Fruit fly (Drosophila melanogaster) whole organism, embryonic: ENCODE results near the gene CG14431.

ENCODE experiments used
- Atf6 ChIP-seq: fragments of 200-800 bp; sonication (Bioruptor generic); IDR thresholded peaks from 2 replicates; pipeline ENCODE4 v1.3.6; 2022; ENCODE audit warnings: missing biosample characterization, missing genetic modification characterization
- B-H2 ChIP-seq: fragments of 200-800 bp; sonication (Bioruptor generic); optimal IDR thresholded peaks from 2 replicates; lab custom pipeline; 2018; ENCODE audit warnings: missing biosample characterization, mild to moderate bottlenecking, missing genetic modification characterization
- Bdp1 ChIP-seq: fragments of 200-800 bp; sonication (Bioruptor generic); optimal IDR thresholded peaks from 3 replicates; lab custom pipeline; 2016; ENCODE audit warnings: missing biosample characterization, missing genetic modification characterization
- CG10366 ChIP-seq: fragments of 200-800 bp; sonication (Bioruptor generic); IDR thresholded peaks from 2 replicates; pipeline ENCODE4 v1.3.6; 2022; ENCODE audit warnings: missing biosample characterization, missing genetic modification characterization
- CG11085 ChIP-seq: fragments of 200-800 bp; sonication (Bioruptor generic); IDR thresholded peaks from 2 replicates; pipeline ENCODE4 v1.3.6; 2022; ENCODE audit warnings: missing biosample characterization, missing genetic modification characterization
- CG11695 ChIP-seq: fragments of 200-800 bp; sonication (Bioruptor generic); IDR thresholded peaks from 3 replicates; pipeline ENCODE4 v1.3.6; 2022; ENCODE audit warnings: missing biosample characterization, missing genetic modification characterization
- CG13123 ChIP-seq: fragments of 200-800 bp; sonication (Bioruptor generic); optimal IDR thresholded peaks from 2 replicates; lab custom pipeline; 2016; ENCODE audit warnings: missing biosample characterization, missing genetic modification characterization
- CG17186 ChIP-seq: fragments of 200-800 bp; sonication (Bioruptor generic); optimal IDR thresholded peaks from 3 replicates; lab custom pipeline; 2017; ENCODE audit warnings: missing biosample characterization, missing genetic modification reagents, missing genetic modification characterization
- CG17359 ChIP-seq: fragments of 200-800 bp; sonication (Bioruptor generic); optimal IDR thresholded peaks from 3 replicates; lab custom pipeline; 2018; ENCODE audit warnings: missing biosample characterization, mild to moderate bottlenecking, missing genetic modification characterization, moderate library complexity
- CG17612 ChIP-seq: fragments of 200-800 bp; sonication (Bioruptor generic); IDR thresholded peaks from 2 replicates; pipeline ENCODE4 v1.3.6; 2022; ENCODE audit warnings: missing biosample characterization, missing genetic modification characterization
- CG1832 ChIP-seq: fragments of 200-800 bp; sonication (Bioruptor generic); optimal IDR thresholded peaks from 2 replicates; lab custom pipeline; 2017; ENCODE audit warnings: missing biosample characterization, mild to moderate bottlenecking, missing genetic modification characterization, inconsistent platforms
- CG2712 ChIP-seq: fragments of 200-800 bp; optimal IDR thresholded peaks from 3 replicates; lab custom pipeline; 2019; ENCODE audit warnings: missing biosample characterization, mild to moderate bottlenecking, missing genetic modification characterization, moderate library complexity
- CG34224 ChIP-seq: fragments of 200-800 bp; sonication (Bioruptor generic); IDR thresholded peaks from 3 replicates; pipeline ENCODE4 v1.3.6; 2022; ENCODE audit warnings: missing biosample characterization, missing genetic modification characterization; ENCODE audit not compliant: partially characterized antibody
- CG42726 ChIP-seq: fragments of 200-800 bp; sonication (Bioruptor generic); IDR thresholded peaks from 2 replicates; pipeline ENCODE4 v1.3.6; 2022; ENCODE audit warnings: missing biosample characterization, missing genetic modification characterization; ENCODE audit not compliant: partially characterized antibody
- CG4617 ChIP-seq: fragments of 200-800 bp; sonication (Bioruptor generic); optimal IDR thresholded peaks from 3 replicates; lab custom pipeline; 2016; ENCODE audit warnings: missing biosample characterization, missing genetic modification characterization, borderline replicate concordance
- CG4707 ChIP-seq: fragments of 200-800 bp; sonication (Bioruptor generic); optimal IDR thresholded peaks from 2 replicates; lab custom pipeline; 2018; ENCODE audit warnings: missing biosample characterization, mild to moderate bottlenecking, missing genetic modification characterization, moderate library complexity
- CG4854 ChIP-seq: fragments of 200-800 bp; sonication (Bioruptor generic); optimal IDR thresholded peaks from 2 replicates; lab custom pipeline; 2016; ENCODE audit warnings: missing biosample characterization, missing genetic modification characterization, inconsistent platforms
- CG6175 ChIP-seq: fragments of 200-800 bp; sonication (Bioruptor generic); IDR thresholded peaks from 3 replicates; pipeline ENCODE4 v1.3.6; 2022; ENCODE audit warnings: missing biosample characterization, missing genetic modification characterization
- CG8765 ChIP-seq: fragments of 200-800 bp; sonication (Bioruptor generic); IDR thresholded peaks from 2 replicates; pipeline ENCODE4 v1.3.6; 2022; ENCODE audit warnings: missing biosample characterization, missing genetic modification characterization
- CTCF ChIP-seq: fragments of 200-800 bp; sonication (Bioruptor generic); optimal IDR thresholded peaks from 2 replicates; lab custom pipeline; 2017; ENCODE audit warnings: missing biosample characterization, mild to moderate bottlenecking, missing genetic modification characterization, moderate library complexity
- Dad ChIP-seq: fragments of 200-800 bp; sonication (Bioruptor generic); optimal IDR thresholded peaks from 3 replicates; lab custom pipeline; 2016; ENCODE audit warnings: missing biosample characterization, missing genetic modification characterization
- Doc2 ChIP-seq: fragments of 200-800 bp; sonication (Bioruptor generic); IDR thresholded peaks from 2 replicates; pipeline ENCODE4 v1.3.6; 2022; ENCODE audit warnings: missing biosample characterization, missing genetic modification characterization
- Elba2 ChIP-seq: fragments of 200-800 bp; sonication (Bioruptor generic); optimal IDR thresholded peaks from 3 replicates; lab custom pipeline; 2016; ENCODE audit warnings: missing biosample characterization, missing genetic modification characterization
- Ets97D ChIP-seq: fragments of 200-800 bp; sonication (Bioruptor generic); optimal IDR thresholded peaks from 3 replicates; lab custom pipeline; 2016; ENCODE audit warnings: missing biosample characterization, missing genetic modification characterization
- Fer1 ChIP-seq: fragments of 200-800 bp; sonication (Bioruptor generic); optimal IDR thresholded peaks from 2 replicates; lab custom pipeline; 2017; ENCODE audit warnings: missing biosample characterization, mild to moderate bottlenecking, missing genetic modification characterization
- Gsc ChIP-seq: fragments of 200-800 bp; sonication (Bioruptor generic); IDR thresholded peaks from 2 replicates; pipeline ENCODE4 v1.3.6; 2022; ENCODE audit warnings: missing biosample characterization, missing genetic modification characterization
- HLH4C ChIP-seq: fragments of 200-800 bp; sonication (Bioruptor generic); IDR thresholded peaks from 3 replicates; pipeline ENCODE4 v1.3.6; 2022; ENCODE audit warnings: missing biosample characterization, missing genetic modification characterization; ENCODE audit not compliant: partially characterized antibody
- Hr3 ChIP-seq: fragments of 200-800 bp; sonication (Bioruptor generic); optimal IDR thresholded peaks from 3 replicates; lab custom pipeline; 2016; ENCODE audit warnings: missing biosample characterization, missing genetic modification characterization
- Hr78 ChIP-seq, 2 experiments: fragments of 200-800 bp in 1 of 2; fragments of >200 bp in 1 of 2; sonication (Bioruptor generic) in 1 of 2; optimal IDR thresholded peaks; 2 replicates each; lab custom pipeline; 2017 to 2019; ENCODE audit warnings: missing biosample characterization in 2 of 2, missing genetic modification characterization in 2 of 2, mild to moderate bottlenecking in 1 of 2, moderate library complexity in 1 of 2
- Myb ChIP-seq: fragments of 200-800 bp; sonication (Bioruptor generic); optimal IDR thresholded peaks from 2 replicates; lab custom pipeline; 2016; ENCODE audit warnings: missing biosample characterization, missing genetic modification characterization
- NK7.1 ChIP-seq: fragments of 200-800 bp; sonication (Bioruptor generic); optimal IDR thresholded peaks from 3 replicates; lab custom pipeline; 2016; ENCODE audit warnings: missing biosample characterization, missing genetic modification characterization
- Sry-δ ChIP-seq: fragments of 200-800 bp; sonication (Bioruptor generic); optimal IDR thresholded peaks from 2 replicates; lab custom pipeline; 2016; ENCODE audit warnings: missing biosample characterization, missing genetic modification characterization
- ara ChIP-seq: fragments of 200-800 bp; sonication (Bioruptor generic); IDR thresholded peaks from 2 replicates; pipeline ENCODE4 v1.3.6; 2022; ENCODE audit warnings: missing biosample characterization, missing genetic modification characterization
- cas ChIP-seq: fragments of 200-800 bp; sonication (Bioruptor generic); IDR thresholded peaks from 2 replicates; pipeline ENCODE4 v1.3.6; 2022; ENCODE audit warnings: missing biosample characterization, missing genetic modification characterization
- crc ChIP-seq: fragments of 200-800 bp; sonication (Bioruptor generic); optimal IDR thresholded peaks from 2 replicates; lab custom pipeline; 2016; ENCODE audit warnings: missing biosample characterization, missing genetic modification characterization
- da ChIP-seq: fragments of 200-800 bp; sonication (Bioruptor generic); optimal IDR thresholded peaks from 2 replicates; lab custom pipeline; 2016; ENCODE audit warnings: missing biosample characterization, missing genetic modification characterization
- dm ChIP-seq: fragments of 200-800 bp; sonication (Bioruptor generic); optimal IDR thresholded peaks from 3 replicates; lab custom pipeline; 2016; ENCODE audit warnings: missing biosample characterization, missing genetic modification characterization
- dpn ChIP-seq, 2 experiments: fragments of 200-800 bp; sonication (Bioruptor generic); optimal IDR thresholded peaks; 3 replicates each; lab custom pipeline; 2016; ENCODE audit warnings: missing biosample characterization in 2 of 2, missing genetic modification characterization in 2 of 2
- fd102C ChIP-seq: fragments of 200-800 bp; sonication (Bioruptor generic); optimal IDR thresholded peaks from 2 replicates; lab custom pipeline; 2018; ENCODE audit warnings: missing biosample characterization, mild to moderate bottlenecking, missing genetic modification characterization, moderate library complexity
- fd64A ChIP-seq: fragments of 200-800 bp; sonication (Bioruptor generic); optimal IDR thresholded peaks from 3 replicates; lab custom pipeline; 2018; ENCODE audit warnings: missing biosample characterization, mild to moderate bottlenecking, missing genetic modification characterization
- h ChIP-seq: fragments of >200 bp; optimal IDR thresholded peaks from 2 replicates; lab custom pipeline; 2017
- insv ChIP-seq, 2 experiments: fragments of 200-800 bp; sonication (Bioruptor generic); optimal IDR thresholded peaks; 3 replicates each; lab custom pipeline; 2016 to 2018; ENCODE audit warnings: missing biosample characterization in 2 of 2, missing genetic modification characterization in 2 of 2
- jigr1 ChIP-seq: fragments of 200-800 bp; sonication (Bioruptor generic); IDR thresholded peaks from 3 replicates; pipeline ENCODE4 v1.3.6; 2022; ENCODE audit warnings: missing biosample characterization, missing genetic modification characterization
- ken ChIP-seq: fragments of 200-800 bp; sonication (Bioruptor generic); IDR thresholded peaks from 3 replicates; pipeline ENCODE4 v1.3.6; 2022; ENCODE audit warnings: missing biosample characterization, missing genetic modification characterization
- lilli ChIP-seq: fragments of 200-800 bp; sonication (Bioruptor generic); optimal IDR thresholded peaks from 3 replicates; lab custom pipeline; 2016; ENCODE audit warnings: missing biosample characterization, missing genetic modification characterization
- mld ChIP-seq: fragments of 200-800 bp; sonication (Bioruptor generic); IDR thresholded peaks from 3 replicates; pipeline ENCODE4 v1.3.6; 2022; ENCODE audit warnings: missing biosample characterization, missing genetic modification characterization; ENCODE audit not compliant: partially characterized antibody
- org-1 ChIP-seq: fragments of 200-800 bp; sonication (Bioruptor generic); optimal IDR thresholded peaks from 2 replicates; lab custom pipeline; 2017; ENCODE audit warnings: missing biosample characterization, missing genetic modification characterization
- sd ChIP-seq: fragments of 200-800 bp; sonication (Bioruptor generic); optimal IDR thresholded peaks from 3 replicates; lab custom pipeline; 2018; ENCODE audit warnings: missing biosample characterization, mild to moderate bottlenecking, missing genetic modification characterization, moderate library complexity
- sob ChIP-seq: fragments of 200-800 bp; sonication (Bioruptor generic); IDR thresholded peaks from 2 replicates; pipeline ENCODE4 v1.3.6; 2022; ENCODE audit warnings: missing biosample characterization, missing genetic modification characterization
- tap ChIP-seq: fragments of 200-800 bp; optimal IDR thresholded peaks from 3 replicates; lab custom pipeline; 2019; ENCODE audit warnings: missing biosample characterization, mild to moderate bottlenecking, missing genetic modification characterization, moderate library complexity
- trem ChIP-seq: fragments of 200-800 bp; optimal IDR thresholded peaks from 3 replicates; lab custom pipeline; 2019; ENCODE audit warnings: missing biosample characterization, mild to moderate bottlenecking, missing genetic modification characterization, moderate library complexity

The CG14431 gene

dm6 chrX:6859756-6860412 is 48.2 kb upstream of the CG14431 start (continued):
- TF ChIP-seq insv (GFP tag; optimal IDR thresholded peaks at IDR 0.05; lab: Kevin White, UChicago) = no peak
- TF ChIP-seq mld (GFP tag; lab: Robert Waterston, UW) = no peak
- peak; percentile 74 for TF ChIP-seq org-1
- TF ChIP-seq CG2712 (tag; lab: Kevin White, UChicago) = peak; percentile 86
- TF ChIP-seq CG11085 = peak; percentile 67; the same call in 1 of the 2 replicates
- TF ChIP-seq ken (GFP tag; lab: Robert Waterston, UW) = no peak
- peak; percentile 71 for TF ChIP-seq CG11695 (GFP tag; lab: Robert Waterston, UW)
- peak; percentile 71; the same call in 2 of the 3 replicates for TF ChIP-seq jigr1
- peak; percentile 27 for TF ChIP-seq sd (tag; lab: Kevin White, UChicago)
- TF ChIP-seq lilli (GFP tag; lab: Kevin White, UChicago) = peak; percentile 90
- no peak for TF ChIP-seq CG34224 (GFP tag; lab: Robert Waterston, UW)
- no peak for TF ChIP-seq fd102C (GFP tag; lab: Kevin White, UChicago)
- no peak for TF ChIP-seq Elba2 (GFP tag; lab: Kevin White, UChicago)
- TF ChIP-seq Sry-δ = peak; percentile 39
- TF ChIP-seq tap (tag; lab: Kevin White, UChicago) = peak; percentile 23
- no peak for TF ChIP-seq HLH4C
- no peak for TF ChIP-seq Bdp1
- TF ChIP-seq Hr3 (GFP tag; lab: Kevin White, UChicago) = peak; percentile 19
- no peak for TF ChIP-seq CG1832 (GFP tag; lab: Kevin White, UChicago)
- 0 out of 2 replicates have a peak, but pooled peaks have one; percentile 41 for TF ChIP-seq cas
- no peak for TF ChIP-seq B-H2 (GFP tag; lab: Kevin White, UChicago)
- TF ChIP-seq dpn (GFP tag; optimal IDR thresholded peaks at IDR 0.05; lab: Kevin White, UChicago) = peak; percentile 23 to 87
- TF ChIP-seq CG8765 (GFP tag; lab: Robert Waterston, UW) = peak; percentile 36; the same call in 1 of the 2 replicates
- peak; percentile 10; the same call in 1 of the 2 replicates for TF ChIP-seq Atf6
- TF ChIP-seq CG4854 (GFP tag; lab: Kevin White, UChicago) = peak; percentile 61
- TF ChIP-seq h (lab: Kevin White, UChicago) = no peak
- no peak for TF ChIP-seq CG13123 (GFP tag; lab: Kevin White, UChicago)
- peak; percentile 73 for TF ChIP-seq crc (GFP tag; lab: Kevin White, UChicago)
- peak; percentile 63; the same call in 1 of the 2 replicates for TF ChIP-seq sob (GFP tag; lab: Robert Waterston, UW)
- no peak for TF ChIP-seq Hr78 (GFP tag; optimal IDR thresholded peaks at IDR 0.05; lab: Kevin White, UChicago)
- peak; percentile 32 for TF ChIP-seq Myb
- TF ChIP-seq CG4707 (GFP tag; lab: Kevin White, UChicago) = no peak
- TF ChIP-seq Ets97D (GFP tag; lab: Kevin White, UChicago) = no peak
- no peak for TF ChIP-seq fd64A
- TF ChIP-seq Gsc = no peak
- TF ChIP-seq CTCF (GFP tag; lab: Kevin White, UChicago) = peak; percentile 35
- TF ChIP-seq CG4617 (GFP tag; lab: Kevin White, UChicago) = no peak
- TF ChIP-seq Dad (GFP tag; lab: Kevin White, UChicago) = peak; percentile 62
- peak; percentile 54 for TF ChIP-seq trem (tag; lab: Kevin White, UChicago)
- no peak for TF ChIP-seq dm (GFP tag; lab: Kevin White, UChicago)
- 0 out of 2 replicates have a peak, but pooled peaks have one; percentile 30 for TF ChIP-seq CG17612
- peak; percentile 76 for TF ChIP-seq CG17359 (tag; lab: Kevin White, UChicago)
- TF ChIP-seq da = no peak
- no peak for TF ChIP-seq CG42726 (GFP tag; lab: Robert Waterston, UW)
- TF ChIP-seq Doc2 = no peak
- TF ChIP-seq CG17186 (GFP tag; lab: Kevin White, UChicago) = peak; percentile 26
- no peak for TF ChIP-seq NK7.1 (GFP tag; lab: Kevin White, UChicago)
- TF ChIP-seq Fer1 = peak; percentile 82
- 0 out of 3 replicates have a peak, but pooled peaks have one; percentile 41 for TF ChIP-seq CG6175 (GFP tag; lab: Robert Waterston, UW)
- TF ChIP-seq CG10366 (GFP tag; lab: Robert Waterston, UW) = no peak
- TF ChIP-seq ara (GFP tag; lab: Robert Waterston, UW) = 0 out of 2 replicates have a peak, but pooled peaks have one; percentile 36
